Worm (Caenorhabditis elegans) whole organism, dauer: ENCODE measurements around the gene srlf-5.

ENCODE experiments used
- unc-62 ChIP-seq: sonication (generic microtip); optimal IDR thresholded peaks from 2 replicates; lab custom pipeline; 2017; ENCODE audit warnings: missing biosample characterization, missing genetic modification reagents, missing genetic modification characterization

Gene srlf-5

ce11 chrIV:12936221-12936776 lies 9.8 kb upstream of the srlf-5 start, which contains the start of the genes cld-1 and dod-21:
cld-1 (minus strand) TSS chrIV:12936271.
dod-21 (plus strand) TSS chrIV:12936738.
- TF ChIP-seq unc-62 = no peak

- TF ChIP-seq unc-62 = no peak
Observed at ce11 chrIV:12924332-12924731, 2.2 kb downstream of the srlf-5 start, which contains the start of gene srlf-4. srlf-4 (minus strand) TSS chrIV:12924432.

ce11 chrIV:12921027-12921426 lies 5.5 kb downstream of the srlf-5 start, which contains the start of gene C32H11.4:
C32H11.4 (plus strand) TSS chrIV:12921264.
- no peak for TF ChIP-seq unc-62

DNA sequence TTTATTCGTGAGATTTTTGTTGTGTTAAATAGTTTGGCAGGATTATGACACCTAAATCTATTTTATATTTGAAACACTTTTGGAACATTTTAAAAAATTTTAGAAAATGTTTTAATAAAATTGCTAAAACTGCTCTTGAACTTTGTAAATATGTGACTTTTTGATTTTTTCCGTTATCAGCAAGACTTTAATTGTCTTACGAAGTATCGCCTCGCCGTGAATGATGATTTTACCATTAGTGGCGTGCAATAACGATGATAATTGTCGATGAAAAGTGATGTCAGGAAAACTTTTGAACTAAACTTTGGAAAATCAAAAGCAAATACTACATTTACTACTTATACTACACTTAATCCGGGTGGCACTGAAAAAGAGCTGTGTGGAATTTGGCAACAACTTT lies 6.0 kb downstream of the srlf-5 start:
- no peak for TF ChIP-seq unc-62

- no peak for TF ChIP-seq unc-62
Observed at ce11 chrIV:12918256-12918655, 8.3 kb downstream of the srlf-5 start, which contains the start of gene C32H11.3. C32H11.3 (plus strand) TSS chrIV:12918556.

- no peak for TF ChIP-seq unc-62
Observed at ce11 chrIV:12915479-12915878, 11.1 kb downstream of the srlf-5 start, which contains the start of gene srz-15. srz-15 (plus strand) TSS chrIV:12915779.

DNA sequence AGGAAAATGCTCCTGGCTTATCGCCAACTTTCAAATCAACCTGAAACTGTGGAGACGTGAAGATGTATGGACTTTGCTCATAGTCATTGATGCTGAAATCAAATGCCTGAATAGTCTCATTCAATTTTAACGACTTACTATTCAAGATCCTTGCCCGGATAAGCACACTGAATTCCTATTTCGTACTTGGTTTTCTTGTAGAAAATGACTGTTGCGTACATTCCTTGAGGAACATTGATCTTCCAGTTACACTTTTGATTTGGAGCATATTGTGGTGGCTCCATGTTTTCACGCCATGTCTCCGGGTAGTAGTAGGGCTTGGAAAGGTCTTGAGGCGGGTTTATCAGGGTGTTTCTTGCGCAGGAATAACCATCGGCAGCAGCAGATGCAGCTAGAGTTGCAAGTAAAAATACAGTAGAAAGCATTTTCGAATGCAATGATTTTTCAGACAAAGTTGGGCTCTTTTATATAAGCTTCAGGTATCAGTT lies 12.0 kb downstream of the srlf-5 start, which contains the start of gene irg-6:
Gene irg-6 (minus strand): TSS at position 438 of the 488 bp plus-strand sequence.
- TF ChIP-seq unc-62 = no peak

- TF ChIP-seq unc-62 = no peak
Observed at ce11 chrIV:12911990-12912389, 14.5 kb downstream of the srlf-5 start, which contains the start of gene K08D8.5. K08D8.5 (minus strand) TSS chrIV:12912129.

DNA sequence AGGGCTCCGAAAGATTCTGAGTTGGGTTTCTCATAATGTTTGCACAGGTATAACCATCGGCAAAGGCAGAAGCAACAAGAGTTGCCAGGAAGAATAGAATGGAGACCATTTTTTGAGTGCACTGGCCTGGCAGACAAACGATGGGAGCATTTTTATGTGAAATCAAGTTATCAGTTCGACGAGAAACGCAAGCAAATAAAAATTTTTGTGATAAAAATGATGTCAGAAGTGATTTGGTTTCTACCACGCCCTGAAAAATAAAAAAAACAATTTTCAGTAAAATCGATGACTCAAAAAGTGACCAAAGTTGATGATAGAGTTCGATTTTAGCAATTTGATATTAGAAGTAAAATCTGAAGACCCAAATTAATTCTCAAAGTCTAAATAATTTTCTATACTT lies 16.7 kb downstream of the srlf-5 start, which contains the start of gene K08D8.4:
Gene K08D8.4 (minus strand): TSS at position 128 of the 400 bp plus-strand sequence.
- TF ChIP-seq unc-62 = no peak

- no peak for TF ChIP-seq unc-62
Observed at ce11 chrIV:12906529-12906928, 20.0 kb downstream of the srlf-5 start, which contains the start of gene K08D8.3. K08D8.3 (minus strand) TSS chrIV:12906659.

DNA sequence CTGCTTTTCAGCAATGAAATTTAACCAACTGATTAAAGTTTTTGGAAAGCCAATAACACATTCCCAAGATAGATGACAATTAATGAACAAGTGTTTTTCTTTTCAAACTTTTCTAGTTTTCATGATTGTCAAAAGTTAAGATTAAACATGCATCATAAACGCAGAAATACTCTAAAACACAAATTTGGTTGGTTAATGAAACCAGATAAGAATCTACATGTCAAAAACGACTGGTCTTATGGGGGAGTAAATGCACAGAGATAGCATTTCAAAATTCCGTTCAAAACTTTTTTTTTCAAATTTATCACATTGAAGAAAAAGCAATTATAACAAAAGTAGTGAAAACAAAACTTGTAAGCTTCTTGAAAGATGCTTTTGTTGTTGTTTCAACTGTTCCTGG lies 22.9 kb downstream of the srlf-5 start:
- no peak for TF ChIP-seq unc-62

ce11 chrIV:12902430-12903110 lies 24.0 kb downstream of the srlf-5 start, which contains the start of gene K08D8.2:
K08D8.2 (plus strand) TSS chrIV:12903060.
- TF ChIP-seq unc-62 = no peak

DNA sequence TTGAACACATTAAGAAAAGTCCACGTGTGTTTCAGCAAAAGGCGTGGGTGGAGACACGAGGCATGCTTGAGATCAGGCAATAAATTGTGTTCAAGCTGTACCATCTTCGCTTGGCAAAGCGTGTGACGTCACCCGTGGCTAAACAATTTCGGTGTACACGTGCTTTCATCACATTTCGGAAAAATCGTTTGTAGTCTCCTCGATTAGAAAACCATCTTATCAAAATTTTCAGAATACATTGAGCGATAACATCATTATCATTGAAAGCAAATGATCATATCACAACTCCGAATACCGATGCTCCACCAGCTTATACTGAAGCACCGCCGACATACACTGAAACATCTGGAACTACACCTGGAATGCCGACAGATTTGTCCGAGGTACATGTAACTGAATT lies 24.9 kb downstream of the srlf-5 start:
- TF ChIP-seq unc-62 = no peak

DNA sequence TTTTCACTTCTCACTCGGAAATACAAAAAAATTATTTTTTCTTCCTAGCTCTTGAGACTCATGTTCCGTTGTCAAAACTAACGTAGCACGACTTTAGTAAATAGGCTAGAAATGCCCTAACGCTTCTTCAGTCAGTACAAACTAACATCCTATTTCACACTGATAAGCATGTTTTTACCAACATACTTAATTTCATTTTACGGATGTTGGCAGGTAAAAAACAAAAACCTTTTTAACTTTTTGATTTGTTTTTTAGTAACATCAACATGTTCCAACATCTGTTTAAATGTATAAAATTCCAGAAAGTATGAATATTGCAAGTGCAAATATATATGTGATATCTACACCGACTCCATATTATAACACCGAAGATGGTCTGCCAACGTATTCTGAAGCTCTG lies 26.3 kb downstream of the srlf-5 start, which contains the start of gene K08D8.10:
Gene K08D8.10 (plus strand): TSS at position 301 of the 400 bp plus-strand sequence.
- TF ChIP-seq unc-62 = no peak

ce11 chrIV:12899392-12899791 lies 27.1 kb downstream of the srlf-5 start, which contains the start of gene K08D8.9:
K08D8.9 (plus strand) TSS chrIV:12899692.
- TF ChIP-seq unc-62 = no peak

- TF ChIP-seq unc-62 = no peak
Observed at ce11 chrIV:12898823-12899222, 27.7 kb downstream of the srlf-5 start.

ce11 chrIV:12897146-12897545 lies 29.4 kb downstream of the srlf-5 start:
- no peak for TF ChIP-seq unc-62
